Worm (Caenorhabditis elegans): ENCODE results near the gene col-150.

DNA sequence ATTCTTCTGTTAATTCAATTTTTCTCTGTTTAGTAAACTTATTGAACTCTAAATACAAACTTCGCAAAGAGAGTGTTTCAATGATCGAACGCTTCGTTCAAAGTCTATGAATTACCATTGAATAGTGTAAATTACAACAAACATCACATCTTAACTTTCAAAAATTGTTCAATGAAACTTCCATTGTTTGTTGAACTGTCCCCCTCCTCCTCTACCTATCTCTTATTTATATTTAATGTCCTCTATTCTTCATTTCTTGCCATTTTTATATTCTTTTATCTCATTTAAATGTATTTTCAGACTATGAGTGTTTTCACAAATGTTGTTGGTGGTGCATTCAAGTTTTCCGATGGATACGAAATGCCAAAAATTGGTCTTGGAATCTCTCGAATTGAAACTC is 44.8 kb upstream of the col-150 start, which contains the start of gene K07C5.2:
- TF ChIP-seq snpc-4 (tag; optimal IDR thresholded peaks at IDR 0.05) (no peak), grh-1 (GFP tag; IDR thresholded peaks at IDR 0.05) (no peak), lin-39 (tag; optimal IDR thresholded peaks at IDR 0.05) (no peak), ama-1 (optimal IDR thresholded peaks at IDR 0.05) (no peak), lin-35 (GFP tag; optimal IDR thresholded peaks at IDR 0.05) (no peak)
